Worm (Caenorhabditis elegans): ENCODE measurements around the gene F59B2.9.

Gene F59B2.9

DNA sequence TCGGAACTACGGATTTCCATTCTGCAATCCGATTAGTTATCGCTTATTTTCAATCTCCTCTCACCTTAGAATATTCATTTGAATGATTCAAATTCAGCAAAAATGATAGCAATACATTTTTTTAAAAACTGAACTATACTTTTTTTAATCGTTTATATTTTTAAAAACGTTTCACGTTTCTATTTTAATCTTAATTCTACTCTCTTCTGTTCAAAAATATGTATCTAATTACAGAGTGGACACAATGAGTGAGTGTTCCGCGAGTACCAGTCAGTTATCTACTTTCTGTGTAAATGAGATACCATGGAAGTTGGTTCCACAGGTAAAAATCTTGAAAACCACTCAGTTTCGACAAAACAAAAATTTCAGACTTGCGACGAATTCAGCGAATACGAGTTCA is 9.7 kb downstream of the F59B2.9 start, which contains the start of the genes F59B2.15 and zif-1:
Gene F59B2.15 (minus strand): TSS at position 101 of the 400 bp plus-strand sequence.
Gene zif-1 (plus strand): TSS at position 235 of the 400 bp plus-strand sequence.
- TF ChIP-seq tbx-2 (tag; optimal IDR thresholded peaks at IDR 0.05), result no peak
- TF ChIP-seq sox-4 (tag; optimal IDR thresholded peaks at IDR 0.05), result no peak
- no peak for TF ChIP-seq mec-3 (tag; optimal IDR thresholded peaks at IDR 0.05; ENCODE audit: borderline replicate concordance)
- TF ChIP-seq ceh-2 (tag; optimal IDR thresholded peaks at IDR 0.05), result no peak

DNA sequence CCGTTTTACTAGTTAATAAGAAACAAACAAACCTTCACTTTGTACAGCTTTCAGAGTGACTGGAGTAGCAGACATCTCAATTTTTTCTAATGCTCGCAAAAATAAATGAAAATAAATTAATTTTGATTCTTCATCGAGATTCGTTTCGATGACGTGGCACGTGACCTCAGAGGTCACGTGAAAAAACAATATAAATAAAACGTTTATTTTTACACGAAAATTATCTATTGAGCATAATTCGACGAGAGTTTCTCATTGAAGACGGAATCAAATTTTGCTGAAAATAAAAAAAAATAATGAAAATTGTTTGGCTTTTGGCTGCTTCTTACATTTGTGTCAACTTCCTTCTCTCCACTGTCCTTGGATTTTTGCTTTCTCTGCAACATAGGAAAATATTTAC is 10.3 kb downstream of the F59B2.9 start, which contains the start of gene rpn-6.2:
Gene rpn-6.2 (minus strand): TSS at position 101 of the 400 bp plus-strand sequence.
- TF ChIP-seq tbx-7 (tag; optimal IDR thresholded peaks at IDR 0.05) (no peak), pros-1 (tag; optimal IDR thresholded peaks at IDR 0.05) (no peak), C38D4.7 (GFP tag; optimal IDR thresholded peaks at IDR 0.05) (no peak), dmd-4 (tag; optimal IDR thresholded peaks at IDR 0.05; ENCODE audit: borderline replicate concordance) (no peak), ama-1 (optimal IDR thresholded peaks at IDR 0.05) (no peak), pat-9 (tag; optimal IDR thresholded peaks at IDR 0.05) (no peak), tbx-2 (tag; optimal IDR thresholded peaks at IDR 0.05) (no peak), unc-3 (GFP tag; conservative IDR thresholded peaks at IDR 0.05) (no peak), unc-3 (tag; optimal IDR thresholded peaks at IDR 0.05) (no peak), ets-4 (tag; optimal IDR thresholded peaks at IDR 0.05) (no peak), unc-86 (tag; optimal IDR thresholded peaks at IDR 0.05) (no peak), ztf-16 (tag; optimal IDR thresholded peaks at IDR 0.05) (no peak), zip-5 (tag; optimal IDR thresholded peaks at IDR 0.05) (no peak), lin-11 (tag; optimal IDR thresholded peaks at IDR 0.05) (no peak), nfya-1 (tag; optimal IDR thresholded peaks at IDR 0.05) (no peak), pax-1 (tag; optimal IDR thresholded peaks at IDR 0.05) (no peak), pqm-1 (tag; optimal IDR thresholded peaks at IDR 0.05) (no peak), ttx-3 (tag; optimal IDR thresholded peaks at IDR 0.05) (no peak), ceh-24 (tag; optimal IDR thresholded peaks at IDR 0.05) (no peak), unc-55 (GFP tag; optimal IDR thresholded peaks at IDR 0.05) (no peak)

ce11 chrIII:9001491-9001890 is 10.7 kb downstream of the F59B2.9 start:
- TF ChIP-seq ceh-48 (tag; optimal IDR thresholded peaks at IDR 0.05), result no peak
- TF ChIP-seq rnt-1 (tag; optimal IDR thresholded peaks at IDR 0.05), result no peak
- no peak for TF ChIP-seq ceh-22 (tag; optimal IDR thresholded peaks at IDR 0.05)
- no peak for TF ChIP-seq lin-11 (tag; optimal IDR thresholded peaks at IDR 0.05)
- no peak for TF ChIP-seq syd-9 (tag; optimal IDR thresholded peaks at IDR 0.05)
- TF ChIP-seq hlh-6 (tag; optimal IDR thresholded peaks at IDR 0.05), result no peak
- TF ChIP-seq che-1 (tag; optimal IDR thresholded peaks at IDR 0.05), result no peak
- TF ChIP-seq unc-86 (tag; optimal IDR thresholded peaks at IDR 0.05), result no peak
- no peak for TF ChIP-seq ttx-3 (tag; optimal IDR thresholded peaks at IDR 0.05)
- no peak for TF ChIP-seq ref-2 (tag; optimal IDR thresholded peaks at IDR 0.05)
- no peak for TF ChIP-seq sox-4 (tag; optimal IDR thresholded peaks at IDR 0.05)
- TF ChIP-seq pag-3 (tag; optimal IDR thresholded peaks at IDR 0.05; ENCODE audit: borderline replicate concordance), result no peak
- no peak for TF ChIP-seq hlh-30 (tag; optimal IDR thresholded peaks at IDR 0.05; ENCODE audit: insufficient read depth)
- no peak for TF ChIP-seq ceh-31 (tag; optimal IDR thresholded peaks at IDR 0.05)
- TF ChIP-seq pax-1 (tag; optimal IDR thresholded peaks at IDR 0.05), result no peak
- TF ChIP-seq fax-1 (tag; optimal IDR thresholded peaks at IDR 0.05), result no peak
- TF ChIP-seq elt-2 (tag; optimal IDR thresholded peaks at IDR 0.05), result no peak
- no peak for TF ChIP-seq fkh-10 (GFP tag; optimal IDR thresholded peaks at IDR 0.05)
- no peak for TF ChIP-seq ceh-34 (tag; optimal IDR thresholded peaks at IDR 0.05)
- no peak for TF ChIP-seq T23F11.4 (GFP tag; optimal IDR thresholded peaks at IDR 0.05)

- TF ChIP-seq ceh-2 (tag; optimal IDR thresholded peaks at IDR 0.05) (no peak), ceh-14 (tag; optimal IDR thresholded peaks at IDR 0.05) (no peak), lim-6 (tag; optimal IDR thresholded peaks at IDR 0.05) (no peak), npax-4 (tag; optimal IDR thresholded peaks at IDR 0.05) (no peak), pha-2 (tag; optimal IDR thresholded peaks at IDR 0.05) (no peak), pat-9 (tag; optimal IDR thresholded peaks at IDR 0.05) (no peak), unc-42 (tag; optimal IDR thresholded peaks at IDR 0.05) (no peak), ceh-31 (tag; optimal IDR thresholded peaks at IDR 0.05) (no peak), F13H6.1 (tag; optimal IDR thresholded peaks at IDR 0.05) (no peak), unc-86 (tag; optimal IDR thresholded peaks at IDR 0.05) (no peak), ceh-18 (tag; optimal IDR thresholded peaks at IDR 0.05) (no peak), elt-2 (tag; optimal IDR thresholded peaks at IDR 0.05) (no peak), che-1 (tag; optimal IDR thresholded peaks at IDR 0.05) (no peak), hlh-13 (GFP tag; optimal IDR thresholded peaks at IDR 0.05) (no peak), hlh-30 (tag; optimal IDR thresholded peaks at IDR 0.05; ENCODE audit: insufficient read depth) (no peak), dmd-4 (tag; optimal IDR thresholded peaks at IDR 0.05; ENCODE audit: borderline replicate concordance) (no peak)
These were observed 12.7 kb downstream of the F59B2.9 start, which contains the start of gene F59B2.3 for ce11 chrIII:8999508-8999907. TSS of gene F59B2.3 (minus strand) at chrIII:8999766.
